Fruit fly (Drosophila melanogaster) whole organism, embryonic: ENCODE results near the gene CtsF.
A peak's percentile ranks its signal among the peaks of the same experiment; 100 is the strongest.

Experiments
- ATbp ChIP-seq: fragments of 200-800 bp; sonication (Bioruptor generic); optimal IDR thresholded peaks from 2 replicates; lab custom pipeline; 2017; ENCODE audit warnings: missing biosample characterization, mild to moderate bottlenecking, missing genetic modification characterization, missing genetic modification reagents
- Blimp-1 ChIP-seq: fragments of 200-800 bp; sonication (Bioruptor generic); optimal IDR thresholded peaks from 3 replicates; lab custom pipeline; 2018; ENCODE audit warnings: missing biosample characterization, missing genetic modification characterization, mild to moderate bottlenecking, moderate library complexity, missing genetic modification reagents
- Bteb2 ChIP-seq: fragments of 200-800 bp; sonication (Bioruptor generic); optimal IDR thresholded peaks from 2 replicates; lab custom pipeline; 2016; ENCODE audit warnings: missing biosample characterization, missing genetic modification characterization
- CG10543 ChIP-seq: fragments of 200-800 bp; sonication (Bioruptor generic); optimal IDR thresholded peaks from 3 replicates; lab custom pipeline; 2017; ENCODE audit warnings: missing biosample characterization, mild to moderate bottlenecking, missing genetic modification characterization, moderate library complexity
- CG11723 ChIP-seq: fragments of 200-800 bp; sonication (Bioruptor generic); optimal IDR thresholded peaks from 2 replicates; lab custom pipeline; 2017; ENCODE audit warnings: missing biosample characterization, mild to moderate bottlenecking, missing genetic modification characterization
- CG13424 ChIP-seq: fragments of 200-800 bp; sonication (Bioruptor generic); optimal IDR thresholded peaks from 2 replicates; lab custom pipeline; 2019; ENCODE audit warnings: missing biosample characterization, mild to moderate bottlenecking, missing genetic modification characterization, moderate library complexity
- CG13894 ChIP-seq: fragments of 200-800 bp; sonication (Bioruptor generic); optimal IDR thresholded peaks from 3 replicates; lab custom pipeline; 2018; ENCODE audit warnings: missing biosample characterization, mild to moderate bottlenecking, missing genetic modification characterization, moderate library complexity
- CG3065 ChIP-seq: fragments of 200-800 bp; sonication (Bioruptor generic); optimal IDR thresholded peaks from 2 replicates; lab custom pipeline; 2016; ENCODE audit warnings: missing biosample characterization, missing genetic modification characterization
- CG32772 ChIP-seq: fragments of 200-800 bp; sonication (Bioruptor generic); IDR thresholded peaks from 2 replicates; pipeline ENCODE4 v1.3.6; 2022; ENCODE audit warnings: missing biosample characterization, missing genetic modification characterization
- CG4282 ChIP-seq: fragments of 200-800 bp; sonication (Bioruptor generic); optimal IDR thresholded peaks from 2 replicates; lab custom pipeline; 2016; ENCODE audit warnings: missing biosample characterization, missing genetic modification characterization
- CG4360 ChIP-seq: fragments of 200-800 bp; sonication (Bioruptor generic); IDR thresholded peaks from 2 replicates; pipeline ENCODE4 v1.3.6; 2022; ENCODE audit warnings: missing biosample characterization, missing genetic modification characterization
- CG4730 ChIP-seq: fragments of 200-800 bp; sonication (Bioruptor generic); IDR thresholded peaks from 2 replicates; pipeline ENCODE4 v1.3.6; 2022; ENCODE audit warnings: missing biosample characterization, missing genetic modification characterization
- CG6175 ChIP-seq: fragments of 200-800 bp; sonication (Bioruptor generic); IDR thresholded peaks from 3 replicates; pipeline ENCODE4 v1.3.6; 2022; ENCODE audit warnings: missing biosample characterization, missing genetic modification characterization
- CG6254 ChIP-seq: fragments of 200-800 bp; sonication (Bioruptor generic); optimal IDR thresholded peaks from 3 replicates; lab custom pipeline; 2017; ENCODE audit warnings: mild to moderate bottlenecking, missing biosample characterization, missing genetic modification reagents, missing genetic modification characterization
- CG6272 ChIP-seq: fragments of 200-800 bp; sonication (Bioruptor generic); IDR thresholded peaks from 2 replicates; pipeline ENCODE4 v1.3.6; 2022; ENCODE audit warnings: missing biosample characterization, missing genetic modification characterization
- CG6813 ChIP-seq: fragments of 200-800 bp; sonication (Bioruptor generic); optimal IDR thresholded peaks from 2 replicates; lab custom pipeline; 2017; ENCODE audit warnings: missing biosample characterization, missing genetic modification characterization, mild to moderate bottlenecking, moderate library complexity, missing genetic modification reagents
- CG8089 ChIP-seq: fragments of 200-800 bp; sonication (Bioruptor generic); optimal IDR thresholded peaks from 3 replicates; lab custom pipeline; 2016; ENCODE audit warnings: missing biosample characterization, missing genetic modification characterization
- Camta ChIP-seq: fragments of 200-800 bp; sonication (Bioruptor generic); optimal IDR thresholded peaks from 2 replicates; lab custom pipeline; 2016; ENCODE audit warnings: missing biosample characterization, missing genetic modification characterization
- Dad ChIP-seq: fragments of 200-800 bp; sonication (Bioruptor generic); optimal IDR thresholded peaks from 3 replicates; lab custom pipeline; 2016; ENCODE audit warnings: missing biosample characterization, missing genetic modification characterization
- Dip2 ChIP-seq: fragments of 200-800 bp; sonication (Bioruptor generic); IDR thresholded peaks from 2 replicates; pipeline ENCODE4 v1.3.6; 2022; ENCODE audit warnings: missing biosample characterization, missing genetic modification characterization
- Med ChIP-seq: fragments of 200-800 bp; sonication (Bioruptor generic); peaks from one replicate; lab custom pipeline; 2016; ENCODE audit warnings: missing biosample characterization, missing genetic modification characterization, mild to moderate bottlenecking, inconsistent platforms, moderate library complexity
- Meics ChIP-seq: fragments of 200-800 bp; sonication (Bioruptor generic); optimal IDR thresholded peaks from 2 replicates; lab custom pipeline; 2017; ENCODE audit warnings: missing biosample characterization, mild to moderate bottlenecking, missing genetic modification characterization
- PHDP ChIP-seq: fragments of 200-800 bp; sonication (Bioruptor generic); optimal IDR thresholded peaks from 3 replicates; lab custom pipeline; 2018; ENCODE audit warnings: missing biosample characterization, mild to moderate bottlenecking, missing genetic modification characterization, moderate library complexity
- Rfx ChIP-seq: fragments of 200-800 bp; sonication (Bioruptor generic); IDR thresholded peaks from 2 replicates; pipeline ENCODE4 v1.3.6; 2022; ENCODE audit warnings: missing biosample characterization, missing genetic modification characterization
- Stat92E ChIP-seq, 3 experiments: fragments of >200 bp in 2 of 3; fragments of 200-800 bp in 1 of 3; sonication (Bioruptor generic) in 1 of 3; optimal IDR thresholded peaks; 2 replicates each; lab custom pipeline; 2017 to 2019; ENCODE audit warnings: missing biosample characterization in 3 of 3, missing genetic modification characterization in 3 of 3, mild to moderate bottlenecking in 1 of 3, moderate library complexity in 1 of 3
- bowl ChIP-seq: fragments of 200-800 bp; sonication (Bioruptor generic); IDR thresholded peaks from 2 replicates; pipeline ENCODE4 v1.3.6; 2022; ENCODE audit warnings: missing biosample characterization, missing genetic modification characterization
- dmrt99B ChIP-seq: fragments of 200-800 bp; sonication (Bioruptor generic); optimal IDR thresholded peaks from 2 replicates; lab custom pipeline; 2018; ENCODE audit warnings: missing biosample characterization, mild to moderate bottlenecking, missing genetic modification characterization, moderate library complexity
- insv ChIP-seq, 2 experiments: fragments of 200-800 bp; sonication (Bioruptor generic); optimal IDR thresholded peaks; 3 replicates each; lab custom pipeline; 2016 to 2018; ENCODE audit warnings: missing biosample characterization in 2 of 2, missing genetic modification characterization in 2 of 2
- knrl ChIP-seq: fragments of 200-800 bp; sonication (Bioruptor generic); IDR thresholded peaks from 3 replicates; pipeline ENCODE4 v1.3.6; 2022; ENCODE audit warnings: missing biosample characterization, missing genetic modification characterization; ENCODE audit not compliant: partially characterized antibody
- nom ChIP-seq: fragments of 200-800 bp; sonication (Bioruptor generic); optimal IDR thresholded peaks from 2 replicates; lab custom pipeline; 2017; ENCODE audit warnings: missing biosample characterization, missing genetic modification characterization, mild to moderate bottlenecking, moderate library complexity, missing genetic modification reagents
- pita ChIP-seq: fragments of 200-800 bp; sonication (Bioruptor generic); optimal IDR thresholded peaks from 2 replicates; lab custom pipeline; 2017; ENCODE audit warnings: missing biosample characterization, mild to moderate bottlenecking, missing genetic modification characterization
- pnt ChIP-seq: fragments of 200-800 bp; sonication (Bioruptor generic); optimal IDR thresholded peaks from 3 replicates; lab custom pipeline; 2016; ENCODE audit warnings: missing biosample characterization, missing genetic modification characterization
- pum ChIP-seq: fragments of 200-800 bp; sonication (Bioruptor generic); optimal IDR thresholded peaks from 2 replicates; lab custom pipeline; 2016; ENCODE audit warnings: missing biosample characterization, missing genetic modification characterization
- sob ChIP-seq: fragments of 200-800 bp; sonication (Bioruptor generic); IDR thresholded peaks from 2 replicates; pipeline ENCODE4 v1.3.6; 2022; ENCODE audit warnings: missing biosample characterization, missing genetic modification characterization
- ssp ChIP-seq: fragments of 200-800 bp; sonication (Bioruptor generic); IDR thresholded peaks from 2 replicates; pipeline ENCODE4 v1.3.6; 2022; ENCODE audit warnings: missing biosample characterization, missing genetic modification characterization
- stwl ChIP-seq: fragments of 200-800 bp; sonication (Bioruptor generic); optimal IDR thresholded peaks from 3 replicates; lab custom pipeline; 2018; ENCODE audit warnings: missing biosample characterization, mild to moderate bottlenecking, missing genetic modification characterization, moderate library complexity
- tgo ChIP-seq: fragments of 200-800 bp; sonication (Bioruptor generic); IDR thresholded peaks from 3 replicates; pipeline ENCODE4 v1.3.6; 2022; ENCODE audit warnings: missing biosample characterization, missing genetic modification characterization
- tll ChIP-seq, 2 experiments: fragments of 200-800 bp in 1 of 2; fragments of >200 bp in 1 of 2; sonication (Bioruptor generic) in 1 of 2; optimal IDR thresholded peaks; 2 replicates each; lab custom pipeline; 2017 to 2019; ENCODE audit warnings: missing biosample characterization in 2 of 2, missing genetic modification characterization in 2 of 2, mild to moderate bottlenecking in 1 of 2, moderate library complexity in 1 of 2
- tna ChIP-seq: fragments of 200-800 bp; sonication (Bioruptor generic); IDR thresholded peaks from 2 replicates; pipeline ENCODE4 v1.3.6; 2022; ENCODE audit warnings: missing biosample characterization, missing genetic modification characterization; ENCODE audit not compliant: partially characterized antibody
- usp ChIP-seq: fragments of >200 bp; optimal IDR thresholded peaks from 2 replicates; lab custom pipeline; 2017; ENCODE audit warnings: missing biosample characterization, missing genetic modification characterization
- wek ChIP-seq: fragments of 200-800 bp; sonication (Bioruptor generic); optimal IDR thresholded peaks from 3 replicates; lab custom pipeline; 2018; ENCODE audit warnings: missing biosample characterization, mild to moderate bottlenecking, missing genetic modification characterization, moderate library complexity
- zen ChIP-seq: fragments of 200-800 bp; sonication (Bioruptor generic); optimal IDR thresholded peaks from 3 replicates; lab custom pipeline; 2018; ENCODE audit warnings: missing biosample characterization, mild to moderate bottlenecking, missing genetic modification characterization, moderate library complexity

CtsF gene

DNA sequence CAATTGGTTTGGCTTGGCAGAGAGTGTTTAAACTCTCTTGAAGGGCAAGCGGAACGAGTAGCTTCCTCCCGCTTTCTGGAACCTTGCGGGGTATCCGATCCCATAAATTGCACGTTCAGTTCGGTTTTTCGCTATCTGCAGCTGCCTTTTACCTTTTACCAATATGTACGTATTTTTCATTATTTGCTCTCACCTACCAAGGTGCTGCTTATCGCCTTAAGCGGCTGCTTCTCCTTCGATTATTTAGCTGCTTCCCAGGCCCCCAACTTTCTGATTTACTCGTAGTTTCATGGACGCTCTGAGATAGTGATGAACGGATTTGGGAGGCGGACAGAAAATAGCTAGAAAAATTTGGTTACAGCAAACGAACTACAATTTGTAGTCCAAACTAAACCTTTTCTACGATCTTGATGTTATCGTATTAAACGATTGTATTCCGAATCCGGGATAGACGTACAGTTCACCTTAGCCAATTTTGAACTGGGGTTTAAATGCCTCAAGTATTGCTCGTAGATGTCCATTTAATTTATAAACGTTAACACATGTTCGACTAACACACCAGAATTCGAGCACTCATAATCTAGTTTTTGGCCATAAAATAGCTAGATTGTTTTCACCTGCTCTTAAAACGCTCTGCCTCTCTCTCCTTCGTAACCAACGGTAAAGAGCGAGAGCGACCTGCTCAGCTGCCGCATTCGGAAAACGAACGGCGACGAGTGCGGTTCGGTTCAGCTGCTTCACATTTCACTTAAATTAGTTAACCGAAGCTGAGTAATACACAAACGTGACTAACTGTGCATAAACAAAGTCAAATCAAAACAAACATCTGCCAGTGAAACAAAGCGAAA, 12.9 kb upstream of the CtsF start (continued):
- TF ChIP-seq pnt (GFP tag; lab: Kevin White, UChicago), result no peak
- no peak for TF ChIP-seq CG4730 (GFP tag; lab: Robert Waterston, UW)
- peak; percentile 30 for TF ChIP-seq nom (GFP tag; lab: Kevin White, UChicago)
- TF ChIP-seq PHDP (tag; lab: Kevin White, UChicago), result peak; percentile 6
- no peak for TF ChIP-seq pita (GFP tag; lab: Kevin White, UChicago)
- no peak for TF ChIP-seq pum (GFP tag; lab: Kevin White, UChicago)
- peak; percentile 71 for TF ChIP-seq Med (GFP tag; lab: Kevin White, UChicago)
- no peak for TF ChIP-seq bowl (GFP tag; lab: Robert Waterston, UW)
- TF ChIP-seq Bteb2 (GFP tag; lab: Kevin White, UChicago), result no peak
- no peak for TF ChIP-seq CG6272 (GFP tag; lab: Robert Waterston, UW)
- no peak for TF ChIP-seq usp (GFP tag; lab: Kevin White, UChicago)
- no peak for TF ChIP-seq stwl (tag; lab: Kevin White, UChicago)
- no peak for TF ChIP-seq CG3065 (GFP tag; lab: Kevin White, UChicago)
- no peak for TF ChIP-seq CG6254 (GFP tag; lab: Kevin White, UChicago)
- TF ChIP-seq Blimp-1 (GFP tag; lab: Kevin White, UChicago), result no peak
- no peak for TF ChIP-seq CG8089 (GFP tag; lab: Kevin White, UChicago)
- TF ChIP-seq CG4360 (GFP tag; lab: Robert Waterston, UW), result 0 out of 2 replicates have a peak, but pooled peaks have one; percentile 17
- TF ChIP-seq tll (GFP tag; optimal IDR thresholded peaks at IDR 0.05; lab: Kevin White, UChicago), result peak in 1 of 2 experiments; percentile 11
- no peak for TF ChIP-seq Dad (GFP tag; lab: Kevin White, UChicago)
- TF ChIP-seq ATbp, result peak; percentile 31
- no peak for TF ChIP-seq CG4282 (GFP tag; lab: Kevin White, UChicago)
- peak; percentile 35 for TF ChIP-seq CG13894 (tag; lab: Kevin White, UChicago)
- peak; percentile 15 for TF ChIP-seq CG11723 (GFP tag; lab: Kevin White, UChicago)
- TF ChIP-seq wek (GFP tag; lab: Kevin White, UChicago), result no peak
- TF ChIP-seq sob (GFP tag; lab: Robert Waterston, UW), result no peak
- TF ChIP-seq dmrt99B (tag; lab: Kevin White, UChicago), result peak; percentile 54
- TF ChIP-seq zen (tag; lab: Kevin White, UChicago), result no peak
- peak; percentile 61 for TF ChIP-seq CG13424 (tag; lab: Kevin White, UChicago)
- TF ChIP-seq CG32772 (GFP tag; lab: Robert Waterston, UW), result no peak
- TF ChIP-seq Meics (GFP tag; lab: Kevin White, UChicago), result peak; percentile 56
- peak; percentile 49; the same call in 1 of the 2 replicates for TF ChIP-seq Rfx (GFP tag; lab: Robert Waterston, UW)
- TF ChIP-seq insv (GFP tag; optimal IDR thresholded peaks at IDR 0.05; lab: Kevin White, UChicago), result peak in 1 of 2 experiments; percentile 9
- TF ChIP-seq Dip2 (GFP tag; lab: Robert Waterston, UW), result no peak
- TF ChIP-seq Stat92E (GFP tag; optimal IDR thresholded peaks at IDR 0.05; lab: Kevin White, UChicago), result peak in 1 of 3 experiments; percentile 56
- TF ChIP-seq CG10543, result peak; percentile 82
- no peak for TF ChIP-seq tgo (GFP tag; lab: Robert Waterston, UW)
- TF ChIP-seq tna (GFP tag; lab: Robert Waterston, UW), result 0 out of 2 replicates have a peak, but pooled peaks have one; percentile 34
- no peak for TF ChIP-seq CG6175 (GFP tag; lab: Robert Waterston, UW)
- no peak for TF ChIP-seq Camta (GFP tag; lab: Kevin White, UChicago)
- no peak for TF ChIP-seq ssp
- no peak for TF ChIP-seq knrl (GFP tag; lab: Robert Waterston, UW)
- no peak for TF ChIP-seq CG6813 (GFP tag; lab: Kevin White, UChicago)
